Fruit fly (Drosophila melanogaster): Measurements from ENCODE around the gene CG10026.

Gene CG10026

dm6 chr2L:19444734-19445140 lies 9.3 kb upstream of the CG10026 start, which contains the start of gene Hs2st (continued):
- TF ChIP-seq CG11504 (tag; optimal IDR thresholded peaks at IDR 0.05): peak; percentile 89
- peak; percentile 1 for TF ChIP-seq pros (GFP tag; optimal IDR thresholded peaks at IDR 0.05)
- peak; percentile 53 for TF ChIP-seq kah (GFP tag; optimal IDR thresholded peaks at IDR 0.05)
- TF ChIP-seq Scr (GFP tag; IDR thresholded peaks at IDR 0.05; ENCODE audit: partially characterized antibody): peak; percentile 59
- peak; percentile 84 for TF ChIP-seq Elba2 (GFP tag; optimal IDR thresholded peaks at IDR 0.05)
- TF ChIP-seq lab (GFP tag; optimal IDR thresholded peaks at IDR 0.05): peak; percentile 93
- TF ChIP-seq CG34422 (GFP tag; IDR thresholded peaks at IDR 0.05): peak; percentile 94
- TF ChIP-seq CG17612 (GFP tag; IDR thresholded peaks at IDR 0.05): peak; percentile 78
- peak; percentile 89 for TF ChIP-seq wdn (GFP tag; IDR thresholded peaks at IDR 0.05)
- peak; percentile 89 for TF ChIP-seq CG9727 (GFP tag; optimal IDR thresholded peaks at IDR 0.05)
- TF ChIP-seq slou (GFP tag; optimal IDR thresholded peaks at IDR 0.05): peak; percentile 93
- TF ChIP-seq CG3065 (GFP tag; optimal IDR thresholded peaks at IDR 0.05): peak; percentile 85
- peak; percentile 88 for TF ChIP-seq CG6175 (GFP tag; IDR thresholded peaks at IDR 0.05)
- TF ChIP-seq Meics (GFP tag; optimal IDR thresholded peaks at IDR 0.05): peak; percentile 88
- TF ChIP-seq tin (GFP tag; optimal IDR thresholded peaks at IDR 0.05): peak; percentile 95
- TF ChIP-seq CG18764 (GFP tag; optimal IDR thresholded peaks at IDR 0.05): peak; percentile 89
- TF ChIP-seq cad (GFP tag; optimal IDR thresholded peaks at IDR 0.05): no peak
- TF ChIP-seq CG4820 (GFP tag; optimal IDR thresholded peaks at IDR 0.05): peak; percentile 93
- peak; percentile 91 for TF ChIP-seq Poxn (GFP tag; IDR thresholded peaks at IDR 0.05)
- TF ChIP-seq tll (GFP tag; optimal IDR thresholded peaks at IDR 0.05): peak; percentile 50 to 94
- peak; percentile 98 for TF ChIP-seq CG9932 (GFP tag; IDR thresholded peaks at IDR 0.05)
- TF ChIP-seq CG8478 (optimal IDR thresholded peaks at IDR 0.05): no peak
- peak; percentile 88 for TF ChIP-seq fd3F (GFP tag; optimal IDR thresholded peaks at IDR 0.05)
- TF ChIP-seq Antp (GFP tag; optimal IDR thresholded peaks at IDR 0.05): peak; percentile 96
- TF ChIP-seq CG6689 (GFP tag; IDR thresholded peaks at IDR 0.05): peak; percentile 91
- TF ChIP-seq Chrac-16 (GFP tag; optimal IDR thresholded peaks at IDR 0.05): peak; percentile 97
- TF ChIP-seq lbe (GFP tag; optimal IDR thresholded peaks at IDR 0.05): peak; percentile 85
- peak; percentile 86 for TF ChIP-seq Mrtf (GFP tag; IDR thresholded peaks at IDR 0.05)
- TF ChIP-seq ci (GFP tag; IDR thresholded peaks at IDR 0.05): peak; percentile 83
- peak; percentile 69 for TF ChIP-seq CG9437 (GFP tag; optimal IDR thresholded peaks at IDR 0.05)
- peak; percentile 89 for TF ChIP-seq Sox102F (GFP tag; optimal IDR thresholded peaks at IDR 0.05)
- peak; percentile 84 for TF ChIP-seq CG18262 (tag; optimal IDR thresholded peaks at IDR 0.05)
- TF ChIP-seq CkIIα-i1 (GFP tag; IDR thresholded peaks at IDR 0.05): no peak
- TF ChIP-seq CG6654 (GFP tag; optimal IDR thresholded peaks at IDR 0.05): peak; percentile 69
- peak; percentile 95 for TF ChIP-seq Mad (GFP tag; optimal IDR thresholded peaks at IDR 0.05)
- TF ChIP-seq Drgx (GFP tag; IDR thresholded peaks at IDR 0.05): peak; percentile 86
- TF ChIP-seq usp (GFP tag; optimal IDR thresholded peaks at IDR 0.05): no peak
- TF ChIP-seq CG6791 (GFP tag; IDR thresholded peaks at IDR 0.05; ENCODE audit: partially characterized antibody): no peak
- peak; percentile 95 for TF ChIP-seq CoRest (tag; optimal IDR thresholded peaks at IDR 0.05)
- peak; percentile 85 for TF ChIP-seq crc (GFP tag; optimal IDR thresholded peaks at IDR 0.05)
- peak; percentile 83 for TF ChIP-seq luna (GFP tag; optimal IDR thresholded peaks at IDR 0.05)
- peak; percentile 97 for TF ChIP-seq Hsf (GFP tag; optimal IDR thresholded peaks at IDR 0.05)
- TF ChIP-seq CG7271 (tag; optimal IDR thresholded peaks at IDR 0.05): peak; percentile 51
- TF ChIP-seq ato (GFP tag; IDR thresholded peaks at IDR 0.05; ENCODE audit: partially characterized antibody): no peak; the same call in 1 of the 2 replicates
- TF ChIP-seq CG4404 (GFP tag; IDR thresholded peaks at IDR 0.05): peak; percentile 96
- TF ChIP-seq hth (optimal IDR thresholded peaks at IDR 0.05): no peak
- no peak for TF ChIP-seq D (optimal IDR thresholded peaks at IDR 0.05)
- TF ChIP-seq D (GFP tag; optimal IDR thresholded peaks at IDR 0.05): peak; percentile 83
- peak; percentile 92 for TF ChIP-seq H15 (GFP tag; IDR thresholded peaks at IDR 0.05)
- peak; percentile 97 for TF ChIP-seq Hr3 (GFP tag; optimal IDR thresholded peaks at IDR 0.05)
- TF ChIP-seq Bgb (GFP tag; IDR thresholded peaks at IDR 0.05; ENCODE audit: partially characterized antibody): 0 out of 2 replicates have a peak, but pooled peaks have one; percentile 17
- peak; percentile 77 for TF ChIP-seq CG3163 (GFP tag; optimal IDR thresholded peaks at IDR 0.05)
